Fruit fly (Drosophila melanogaster) whole organism, embryonic: ENCODE data around the gene MESR3.

Source experiments
- Atf3 ChIP-seq: fragments of 200-800 bp; sonication (Bioruptor generic); optimal IDR thresholded peaks from 3 replicates; lab custom pipeline; 2016; ENCODE audit warnings: missing biosample characterization, missing genetic modification characterization
- CG10274 ChIP-seq: fragments of 200-800 bp; sonication (Bioruptor generic); optimal IDR thresholded peaks from 3 replicates; lab custom pipeline; 2017; ENCODE audit warnings: missing biosample characterization, mild to moderate bottlenecking, missing genetic modification characterization
- CG10321 ChIP-seq: fragments of 200-800 bp; sonication (Bioruptor generic); IDR thresholded peaks from 2 replicates; pipeline ENCODE4 v1.3.6; 2022; ENCODE audit warnings: missing biosample characterization, missing genetic modification characterization
- CG11560 ChIP-seq: fragments of 200-800 bp; sonication (Bioruptor generic); IDR thresholded peaks from 3 replicates; pipeline ENCODE4 v1.3.6; 2022; ENCODE audit warnings: missing biosample characterization, missing genetic modification characterization
- CG13775 ChIP-seq: fragments of 200-800 bp; sonication (Bioruptor generic); optimal IDR thresholded peaks from 3 replicates; lab custom pipeline; 2017; ENCODE audit warnings: missing biosample characterization, mild to moderate bottlenecking, missing genetic modification characterization
- CG14710 ChIP-seq: fragments of 200-800 bp; sonication (Bioruptor generic); optimal IDR thresholded peaks from 3 replicates; lab custom pipeline; 2019; ENCODE audit warnings: missing biosample characterization, mild to moderate bottlenecking, missing genetic modification characterization, moderate library complexity
- CG14965 ChIP-seq: fragments of 200-800 bp; sonication (Bioruptor generic); optimal IDR thresholded peaks from 2 replicates; lab custom pipeline; 2016; ENCODE audit warnings: missing biosample characterization, missing genetic modification characterization, borderline replicate concordance
- CG15011 ChIP-seq: fragments of 200-800 bp; sonication (Bioruptor generic); optimal IDR thresholded peaks from 3 replicates; lab custom pipeline; 2018; ENCODE audit warnings: missing biosample characterization, mild to moderate bottlenecking, missing genetic modification characterization
- CG16863 ChIP-seq: fragments of 200-800 bp; sonication (Bioruptor generic); optimal IDR thresholded peaks from 3 replicates; lab custom pipeline; 2016; ENCODE audit warnings: missing biosample characterization, missing genetic modification characterization
- CG17186 ChIP-seq: fragments of 200-800 bp; sonication (Bioruptor generic); optimal IDR thresholded peaks from 3 replicates; lab custom pipeline; 2017; ENCODE audit warnings: missing biosample characterization, missing genetic modification reagents, missing genetic modification characterization
- CG17829 ChIP-seq: fragments of 200-800 bp; optimal IDR thresholded peaks from 2 replicates; lab custom pipeline; 2019; ENCODE audit warnings: missing biosample characterization, mild to moderate bottlenecking, missing genetic modification characterization, moderate library complexity
- CG3726 ChIP-seq: fragments of 200-800 bp; sonication (Bioruptor generic); IDR thresholded peaks from 3 replicates; pipeline ENCODE4, ENCODE4 v1.3.6; 2022; ENCODE audit warnings: missing biosample characterization, missing genetic modification characterization
- CG42726 ChIP-seq: fragments of 200-800 bp; sonication (Bioruptor generic); IDR thresholded peaks from 2 replicates; pipeline ENCODE4 v1.3.6; 2022; ENCODE audit warnings: missing biosample characterization, missing genetic modification characterization; ENCODE audit not compliant: partially characterized antibody
- CG4424 ChIP-seq: fragments of 200-800 bp; sonication (Bioruptor generic); optimal IDR thresholded peaks from 3 replicates; lab custom pipeline; 2016; ENCODE audit warnings: missing biosample characterization, missing genetic modification characterization
- CG6683 ChIP-seq: fragments of 200-800 bp; sonication (Bioruptor generic); optimal IDR thresholded peaks from 2 replicates; lab custom pipeline; 2017; ENCODE audit warnings: missing biosample characterization, mild to moderate bottlenecking, missing genetic modification characterization, missing genetic modification reagents
- CG6765 ChIP-seq: fragments of 200-800 bp; sonication (Bioruptor generic); optimal IDR thresholded peaks from 3 replicates; lab custom pipeline; 2017; ENCODE audit warnings: missing biosample characterization, mild to moderate bottlenecking, missing genetic modification characterization
- CG8388 ChIP-seq: fragments of 200-800 bp; sonication (Bioruptor generic); optimal IDR thresholded peaks from 2 replicates; lab custom pipeline; 2019; ENCODE audit warnings: missing biosample characterization, mild to moderate bottlenecking, missing genetic modification characterization, moderate library complexity
- CG9215 ChIP-seq: fragments of 200-800 bp; sonication (Bioruptor generic); IDR thresholded peaks from 2 replicates; pipeline ENCODE4 v1.3.6; 2022; ENCODE audit warnings: missing biosample characterization, missing genetic modification characterization
- Dad ChIP-seq: fragments of 200-800 bp; sonication (Bioruptor generic); optimal IDR thresholded peaks from 3 replicates; lab custom pipeline; 2016; ENCODE audit warnings: missing biosample characterization, missing genetic modification characterization
- Elba2 ChIP-seq: fragments of 200-800 bp; sonication (Bioruptor generic); optimal IDR thresholded peaks from 3 replicates; lab custom pipeline; 2016; ENCODE audit warnings: missing biosample characterization, missing genetic modification characterization
- Hr3 ChIP-seq: fragments of 200-800 bp; sonication (Bioruptor generic); optimal IDR thresholded peaks from 3 replicates; lab custom pipeline; 2016; ENCODE audit warnings: missing biosample characterization, missing genetic modification characterization
- Neu2 ChIP-seq: fragments of 200-800 bp; sonication (Bioruptor generic); optimal IDR thresholded peaks from 3 replicates; lab custom pipeline; 2016; ENCODE audit warnings: missing biosample characterization, missing genetic modification characterization, borderline replicate concordance
- Ravus ChIP-seq: fragments of 200-800 bp; sonication (Bioruptor generic); IDR thresholded peaks from 2 replicates; pipeline ENCODE4 v1.3.6; 2022; ENCODE audit warnings: missing biosample characterization, missing genetic modification characterization
- Side ChIP-seq: fragments of 200-800 bp; sonication (Bioruptor generic); optimal IDR thresholded peaks from 2 replicates; lab custom pipeline; 2016; ENCODE audit warnings: missing biosample characterization, missing genetic modification characterization
- Sox100B ChIP-seq: fragments of 200-800 bp; sonication (Bioruptor generic); optimal IDR thresholded peaks from 3 replicates; lab custom pipeline; 2018; ENCODE audit warnings: missing biosample characterization, mild to moderate bottlenecking, missing genetic modification characterization
- Tbp ChIP-seq: fragments of >200 bp; optimal IDR thresholded peaks from 2 replicates; lab custom pipeline; 2018; ENCODE audit warnings: missing biosample characterization, missing genetic modification characterization
- ab ChIP-seq: fragments of 200-800 bp; sonication (Bioruptor generic); optimal IDR thresholded peaks from 2 replicates; lab custom pipeline; 2016; ENCODE audit warnings: missing biosample characterization, missing genetic modification characterization
- amos ChIP-seq: fragments of 200-800 bp; sonication (Bioruptor generic); IDR thresholded peaks from 2 replicates; pipeline ENCODE4 v1.3.6; 2022; ENCODE audit warnings: missing biosample characterization, missing genetic modification characterization; ENCODE audit not compliant: partially characterized antibody
- aop ChIP-seq: fragments of 200-800 bp; sonication (Bioruptor generic); IDR thresholded peaks from 2 replicates; pipeline ENCODE4 v1.3.6; 2022; ENCODE audit warnings: missing biosample characterization, missing genetic modification characterization
- ash1 ChIP-seq: fragments of 200-800 bp; sonication (Bioruptor generic); optimal IDR thresholded peaks from 2 replicates; lab custom pipeline; 2018; ENCODE audit warnings: missing biosample characterization, mild to moderate bottlenecking, missing genetic modification characterization
- bab2 ChIP-seq: fragments of 200-800 bp; sonication (Bioruptor generic); optimal IDR thresholded peaks from 2 replicates; lab custom pipeline; 2016; ENCODE audit warnings: missing biosample characterization, missing genetic modification characterization
- corto ChIP-seq: fragments of 200-800 bp; sonication (Bioruptor generic); optimal IDR thresholded peaks from 2 replicates; lab custom pipeline; 2016; ENCODE audit warnings: missing biosample characterization, mild to moderate bottlenecking, missing genetic modification characterization, moderate library complexity
- crp ChIP-seq, 2 experiments: fragments of 200-800 bp; sonication (Bioruptor generic); optimal IDR thresholded peaks; 2 replicates in 1 of 2; 3 replicates in 1 of 2; lab custom pipeline; 2017; ENCODE audit warnings: missing biosample characterization in 2 of 2, missing genetic modification characterization in 2 of 2, mild to moderate bottlenecking in 1 of 2, moderate library complexity in 1 of 2
- dysf ChIP-seq: fragments of 200-800 bp; sonication (Bioruptor generic); IDR thresholded peaks from 3 replicates; pipeline ENCODE4 v1.3.6; 2022; ENCODE audit warnings: missing biosample characterization, missing genetic modification characterization
- ems ChIP-seq: fragments of 200-800 bp; sonication (Bioruptor generic); optimal IDR thresholded peaks from 3 replicates; lab custom pipeline; 2016; ENCODE audit warnings: missing biosample characterization, missing genetic modification characterization
- gcm ChIP-seq: fragments of 200-800 bp; sonication (Bioruptor generic); optimal IDR thresholded peaks from 2 replicates; lab custom pipeline; 2019; ENCODE audit warnings: missing biosample characterization, mild to moderate bottlenecking, missing genetic modification characterization, moderate library complexity
- grau ChIP-seq: fragments of 200-800 bp; optimal IDR thresholded peaks from 3 replicates; lab custom pipeline; 2019; ENCODE audit warnings: missing biosample characterization, mild to moderate bottlenecking, missing genetic modification characterization, moderate library complexity
- her ChIP-seq: fragments of 200-800 bp; sonication (Bioruptor generic); optimal IDR thresholded peaks from 2 replicates; lab custom pipeline; 2016; ENCODE audit warnings: missing biosample characterization, missing genetic modification characterization
- kay ChIP-seq: fragments of 200-800 bp; sonication (Bioruptor generic); optimal IDR thresholded peaks from 2 replicates; lab custom pipeline; 2016; ENCODE audit warnings: missing biosample characterization, missing genetic modification characterization
- lab ChIP-seq: fragments of 200-800 bp; sonication (Bioruptor generic); optimal IDR thresholded peaks from 3 replicates; lab custom pipeline; 2017; ENCODE audit warnings: missing biosample characterization, missing genetic modification characterization, mild to moderate bottlenecking, moderate library complexity, missing genetic modification reagents
- mld ChIP-seq: fragments of 200-800 bp; sonication (Bioruptor generic); IDR thresholded peaks from 3 replicates; pipeline ENCODE4 v1.3.6; 2022; ENCODE audit warnings: missing biosample characterization, missing genetic modification characterization; ENCODE audit not compliant: partially characterized antibody
- pita ChIP-seq: fragments of 200-800 bp; sonication (Bioruptor generic); optimal IDR thresholded peaks from 2 replicates; lab custom pipeline; 2017; ENCODE audit warnings: missing biosample characterization, mild to moderate bottlenecking, missing genetic modification characterization
- sima ChIP-seq: fragments of 200-800 bp; sonication (Bioruptor generic); optimal IDR thresholded peaks from 2 replicates; lab custom pipeline; 2016; ENCODE audit warnings: missing biosample characterization, missing genetic modification characterization
- sr ChIP-seq: fragments of 200-800 bp; sonication (Bioruptor generic); IDR thresholded peaks from 3 replicates; pipeline ENCODE4 v1.3.6; 2022; ENCODE audit warnings: missing biosample characterization, missing genetic modification characterization
- tna ChIP-seq: fragments of 200-800 bp; sonication (Bioruptor generic); IDR thresholded peaks from 2 replicates; pipeline ENCODE4 v1.3.6; 2022; ENCODE audit warnings: missing biosample characterization, missing genetic modification characterization; ENCODE audit not compliant: partially characterized antibody
- tx ChIP-seq: fragments of 200-800 bp; sonication (Bioruptor generic); optimal IDR thresholded peaks from 2 replicates; lab custom pipeline; 2016; ENCODE audit warnings: missing biosample characterization, missing genetic modification characterization
- wor ChIP-seq: fragments of 200-800 bp; sonication (Bioruptor generic); IDR thresholded peaks from 2 replicates; pipeline ENCODE4 v1.3.6; 2022; ENCODE audit warnings: missing biosample characterization, missing genetic modification characterization
- zen ChIP-seq: fragments of 200-800 bp; sonication (Bioruptor generic); optimal IDR thresholded peaks from 3 replicates; lab custom pipeline; 2018; ENCODE audit warnings: missing biosample characterization, mild to moderate bottlenecking, missing genetic modification characterization, moderate library complexity
- zfh1 ChIP-seq: fragments of 200-800 bp; sonication (Bioruptor generic); IDR thresholded peaks from 3 replicates; pipeline ENCODE4 v1.3.6; 2022; ENCODE audit warnings: missing biosample characterization, missing genetic modification characterization

MESR3 gene

DNA sequence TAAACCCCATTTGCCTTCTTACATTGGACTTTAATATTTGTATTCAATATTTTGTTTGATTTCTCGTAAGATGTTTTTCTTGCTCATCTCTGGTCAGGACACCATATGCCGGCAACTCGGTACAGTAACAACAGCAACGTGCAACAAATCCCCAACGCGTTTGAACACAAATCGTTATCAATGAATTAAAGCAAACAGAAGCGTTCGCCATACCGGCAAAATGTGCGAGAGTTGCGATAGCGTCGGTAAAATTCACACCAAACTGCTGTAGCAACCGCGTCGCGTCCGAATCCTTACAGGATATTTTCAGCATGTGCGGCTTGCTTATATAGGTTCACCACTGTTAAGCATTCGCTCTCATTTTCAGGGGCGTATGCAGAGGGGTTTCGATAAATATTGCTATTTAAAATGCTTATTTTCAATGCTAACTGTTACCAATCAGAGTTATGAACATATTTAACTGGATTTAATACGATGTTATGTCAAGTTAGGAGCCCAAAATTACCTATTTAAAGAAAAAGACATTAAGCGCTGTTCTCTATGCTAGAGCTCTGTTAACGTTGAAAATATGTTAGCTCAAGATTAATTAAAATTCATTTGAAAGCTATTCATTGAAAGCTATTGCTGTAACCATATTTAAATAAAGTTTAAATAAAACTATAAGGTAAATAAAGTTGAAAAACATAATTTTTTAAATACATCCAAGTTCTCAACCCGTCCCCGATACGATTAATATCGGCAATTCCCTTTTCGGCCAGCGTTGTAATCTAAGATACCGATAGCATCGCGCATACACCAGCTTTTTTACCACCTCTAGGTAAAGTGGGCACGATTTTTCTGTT is 26.7 kb upstream of the MESR3 start, which contains the start of the genes Pde11 and CG15160 (continued):
- TF ChIP-seq CG9215 (GFP tag; lab: Robert Waterston, UW) (peak; percentile 47; the same call in 1 of the 2 replicates), Sox100B (no peak), CG16863 (GFP tag; lab: Kevin White, UChicago) (no peak), ash1 (GFP tag; lab: Kevin White, UChicago) (no peak), CG14710 (tag; lab: Kevin White, UChicago) (peak; percentile 74), Tbp (GFP tag; lab: Kevin White, UChicago) (no peak), zfh1 (GFP tag; lab: Robert Waterston, UW) (peak; percentile 65; the same call in 2 of the 3 replicates), tna (GFP tag; lab: Robert Waterston, UW) (peak; percentile 98), kay (GFP tag; lab: Kevin White, UChicago) (no peak), CG17186 (GFP tag; lab: Kevin White, UChicago) (peak; percentile 77), Neu2 (GFP tag; lab: Kevin White, UChicago) (no peak), CG10274 (GFP tag; lab: Kevin White, UChicago) (no peak), sr (GFP tag; lab: Robert Waterston, UW) (no peak), Hr3 (peak; percentile 24), CG42726 (GFP tag; lab: Robert Waterston, UW) (peak; percentile 99), sima (no peak), corto (no peak), zen (peak; percentile 17), ab (GFP tag; lab: Kevin White, UChicago) (peak; percentile 20), Side (GFP tag; lab: Kevin White, UChicago) (no peak), tx (GFP tag; lab: Kevin White, UChicago) (no peak), mld (GFP tag; lab: Robert Waterston, UW) (peak; percentile 100), crp (GFP tag; optimal IDR thresholded peaks at IDR 0.05; lab: Kevin White, UChicago) (peak in 1 of 2 experiments; percentile 19), bab2 (no peak), CG13775 (peak; percentile 44), ems (GFP tag; lab: Kevin White, UChicago) (peak; percentile 19), Ravus (no peak), CG15011 (GFP tag; lab: Kevin White, UChicago) (no peak), CG11560 (tag; lab: Robert Waterston, UW) (peak; percentile 21; the same call in 1 of the 3 replicates), Dad (GFP tag; lab: Kevin White, UChicago) (peak; percentile 40), pita (GFP tag; lab: Kevin White, UChicago) (peak; percentile 67), CG14965 (GFP tag; lab: Kevin White, UChicago) (no peak), her (GFP tag; lab: Kevin White, UChicago) (no peak), CG8388 (GFP tag; lab: Kevin White, UChicago) (no peak), amos (GFP tag; lab: Robert Waterston, UW) (peak; percentile 100), wor (GFP tag; lab: Robert Waterston, UW) (no peak), grau (tag; lab: Kevin White, UChicago) (peak; percentile 44), aop (GFP tag; lab: Robert Waterston, UW) (no peak), CG6683 (no peak), CG10321 (GFP tag; lab: Robert Waterston, UW) (no peak), CG6765 (no peak), Elba2 (GFP tag; lab: Kevin White, UChicago) (peak; percentile 23), gcm (GFP tag; lab: Kevin White, UChicago) (no peak), lab (GFP tag; lab: Kevin White, UChicago) (peak; percentile 53), CG17829 (peak; percentile 54), dysf (GFP tag; lab: Robert Waterston, UW) (0 out of 3 replicates have a peak, but pooled peaks have one; percentile 24), Atf3 (GFP tag; lab: Kevin White, UChicago) (no peak), CG3726 (no peak), CG4424 (peak; percentile 50)
